Worm (Caenorhabditis elegans) whole organism, L4 larva: ENCODE data around the gene C10E2.1.

ENCODE experiments used
- Y105C5A.15 ChIP-seq: fragments of 200-800 bp; sonication (Bioruptor generic); IDR thresholded peaks from 2 replicates; pipeline ENCODE4 v1.3.6; 2022; ENCODE audit warnings: missing genetic modification characterization, missing compliant biosample characterization
- ceh-82 ChIP-seq: sonication (generic microtip); optimal IDR thresholded peaks from 2 replicates; lab custom pipeline; 2017; ENCODE audit warnings: missing biosample characterization, missing genetic modification characterization
- lin-13 ChIP-seq: fragments of 150-350 bp; optimal IDR thresholded peaks from 2 replicates; lab custom pipeline; 2014; ENCODE audit warnings: missing biosample characterization, missing genetic modification reagents, missing genetic modification characterization
- lin-39 ChIP-seq: fragments of 150-350 bp; optimal IDR thresholded peaks from 2 replicates; lab custom pipeline; 2014; ENCODE audit warnings: missing biosample characterization, missing genetic modification reagents, missing genetic modification characterization
- mdl-1 ChIP-seq, 2 experiments: fragments of 150-350 bp in 1 of 2; sonication (generic microtip) in 1 of 2; optimal IDR thresholded peaks; 2 replicates each; lab custom pipeline; 2014 to 2017; ENCODE audit warnings: missing biosample characterization in 2 of 2, missing genetic modification characterization in 2 of 2
- snpc-4 ChIP-seq: fragments of 150-350 bp; optimal IDR thresholded peaks from 2 replicates; lab custom pipeline; 2014; ENCODE audit warnings: missing biosample characterization, missing genetic modification characterization

ce11 chrX:16787152-16787551, 24.5 kb downstream of the C10E2.1 start:
- TF ChIP-seq Y105C5A.15 (GFP tag; lab: Robert Waterston, UW) (no peak), lin-13 (GFP tag; lab: Kevin White, UChicago) (no peak), ceh-82 (tag; lab: Kevin White, UChicago) (no peak), snpc-4 (tag; lab: Kevin White, UChicago) (no peak), mdl-1 (tag; optimal IDR thresholded peaks at IDR 0.05; lab: Kevin White, UChicago) (no peak), lin-39 (no peak)
